Fruit fly (Drosophila melanogaster): ENCODE measurements around the gene CG4669.

CG4669 gene

DNA sequence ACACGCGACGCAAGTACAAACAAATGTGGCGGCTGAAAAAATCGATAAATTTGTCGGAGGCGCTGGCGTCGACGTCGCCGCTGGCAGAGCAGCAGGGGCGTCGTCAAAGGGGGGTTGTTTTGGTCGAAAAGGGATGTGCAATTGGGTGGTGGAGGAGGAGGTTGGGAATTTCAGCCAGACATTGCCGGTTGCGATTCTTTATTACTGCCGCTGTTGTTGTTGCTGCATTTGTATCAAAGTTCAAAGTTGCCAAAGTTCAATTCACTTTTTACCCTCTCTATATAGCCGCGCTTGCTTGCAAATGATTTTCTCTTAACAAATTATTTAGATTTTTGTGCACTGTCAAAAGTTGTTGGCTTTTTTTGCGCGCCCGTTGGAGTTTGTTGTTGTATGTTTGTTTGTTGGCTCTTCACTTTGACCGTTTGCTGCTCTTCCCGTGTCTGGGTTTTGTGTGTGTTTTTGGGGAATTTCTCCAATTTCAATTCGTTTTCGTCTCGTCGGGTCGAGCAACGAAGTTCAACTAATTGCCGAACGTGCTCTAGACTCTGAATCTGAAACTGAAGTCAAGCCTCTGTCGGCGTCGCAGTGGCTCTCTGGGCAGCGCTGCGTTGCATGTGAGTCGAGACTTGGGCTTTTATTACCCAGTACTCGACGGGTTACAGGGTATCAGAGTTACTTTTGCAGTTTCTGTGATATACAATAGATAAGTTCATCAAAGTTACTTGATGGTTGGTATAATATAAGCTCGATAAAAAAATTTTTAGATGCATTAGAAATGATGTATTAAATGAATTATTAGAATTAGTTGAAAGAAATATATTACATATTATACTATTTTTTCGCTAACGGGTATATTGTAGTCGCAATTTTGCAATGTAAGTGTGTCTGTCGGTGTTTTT is 13.9 kb downstream of the CG4669 start (continued):
- TF ChIP-seq sima (GFP tag; optimal IDR thresholded peaks at IDR 0.05) (no peak), dmrt11E (tag; optimal IDR thresholded peaks at IDR 0.05) (no peak), CG10321 (GFP tag; IDR thresholded peaks at IDR 0.05) (no peak), br (optimal IDR thresholded peaks at IDR 0.05) (no peak), ara (GFP tag; IDR thresholded peaks at IDR 0.05) (no peak; the same call in 1 of the 2 replicates), Dip3 (GFP tag; optimal IDR thresholded peaks at IDR 0.05) (peak; percentile 24), slou (GFP tag; optimal IDR thresholded peaks at IDR 0.05) (peak; percentile 49), CG14710 (tag; optimal IDR thresholded peaks at IDR 0.05) (no peak), Kr (GFP tag; optimal IDR thresholded peaks at IDR 0.05) (no peak), CG32772 (GFP tag; IDR thresholded peaks at IDR 0.05) (peak; percentile 80), Usf (GFP tag; optimal IDR thresholded peaks at IDR 0.05) (no peak), sens-2 (GFP tag; IDR thresholded peaks at IDR 0.05) (peak; percentile 40; the same call in 1 of the 2 replicates), pum (GFP tag; optimal IDR thresholded peaks at IDR 0.05) (peak; percentile 51), CG2678 (tag; optimal IDR thresholded peaks at IDR 0.05) (peak; percentile 64), E2f1 (GFP tag; IDR thresholded peaks at IDR 0.05) (peak; percentile 74), gt (GFP tag; IDR thresholded peaks at IDR 0.05) (no peak), Tbp (GFP tag; optimal IDR thresholded peaks at IDR 0.05) (no peak), CG5245 (GFP tag; optimal IDR thresholded peaks at IDR 0.05) (no peak), Opbp (GFP tag; IDR thresholded peaks at IDR 0.05; ENCODE audit: partially characterized antibody) (no peak), Dfd (GFP tag; optimal IDR thresholded peaks at IDR 0.05) (no peak), ash1 (GFP tag; optimal IDR thresholded peaks at IDR 0.05) (no peak), cg (GFP tag; optimal IDR thresholded peaks at IDR 0.05) (no peak), otp (GFP tag; IDR thresholded peaks at IDR 0.05) (0 out of 3 replicates have a peak, but pooled peaks have one; percentile 45), NFAT (GFP tag; IDR thresholded peaks at IDR 0.05) (no peak), oc (tag; optimal IDR thresholded peaks at IDR 0.05) (no peak), dan (GFP tag; IDR thresholded peaks at IDR 0.05) (no peak; the same call in 1 of the 2 replicates), CG34422 (GFP tag; IDR thresholded peaks at IDR 0.05) (peak; percentile 79), Dip2 (GFP tag; IDR thresholded peaks at IDR 0.05) (no peak), CG8359 (GFP tag; optimal IDR thresholded peaks at IDR 0.05; ENCODE audit: borderline replicate concordance) (no peak), CG34224 (GFP tag; IDR thresholded peaks at IDR 0.05; ENCODE audit: partially characterized antibody) (no peak), CG16815 (GFP tag; optimal IDR thresholded peaks at IDR 0.05) (peak; percentile 26), CG3163 (GFP tag; optimal IDR thresholded peaks at IDR 0.05) (peak; percentile 44), CG9876 (GFP tag; optimal IDR thresholded peaks at IDR 0.05) (peak; percentile 45), tgo (GFP tag; IDR thresholded peaks at IDR 0.05) (peak; percentile 79), unc-4 (GFP tag; IDR thresholded peaks at IDR 0.05; ENCODE audit: partially characterized antibody) (no peak), amos (GFP tag; IDR thresholded peaks at IDR 0.05; ENCODE audit: partially characterized antibody) (no peak), chn (GFP tag; optimal IDR thresholded peaks at IDR 0.05) (no peak), CG17361 (GFP tag; IDR thresholded peaks at IDR 0.05) (peak; percentile 76), CG43689 (GFP tag; IDR thresholded peaks at IDR 0.05) (0 out of 2 replicates have a peak, but pooled peaks have one; percentile 13), z (GFP tag; IDR thresholded peaks at IDR 0.05) (no peak), run (tag; optimal IDR thresholded peaks at IDR 0.05) (peak; percentile 10), ind (GFP tag; optimal IDR thresholded peaks at IDR 0.05) (peak; percentile 69), Meics (GFP tag; optimal IDR thresholded peaks at IDR 0.05) (peak; percentile 62), ranshi (GFP tag; IDR thresholded peaks at IDR 0.05) (peak; percentile 67), Chrac-16 (GFP tag; optimal IDR thresholded peaks at IDR 0.05) (peak; percentile 49), Oaz (GFP tag; IDR thresholded peaks at IDR 0.05) (no peak), Pdp1 (GFP tag; optimal IDR thresholded peaks at IDR 0.05) (peak; percentile 47 to 63), NC2α (GFP tag; optimal IDR thresholded peaks at IDR 0.05) (no peak), CG7556 (GFP tag; optimal IDR thresholded peaks at IDR 0.05) (peak; percentile 63), Side (GFP tag; optimal IDR thresholded peaks at IDR 0.05) (peak; percentile 72)

All from whole organism, embryonic.